Worm (Caenorhabditis elegans): ENCODE measurements around the gene semi-1.

Gene semi-1

DNA sequence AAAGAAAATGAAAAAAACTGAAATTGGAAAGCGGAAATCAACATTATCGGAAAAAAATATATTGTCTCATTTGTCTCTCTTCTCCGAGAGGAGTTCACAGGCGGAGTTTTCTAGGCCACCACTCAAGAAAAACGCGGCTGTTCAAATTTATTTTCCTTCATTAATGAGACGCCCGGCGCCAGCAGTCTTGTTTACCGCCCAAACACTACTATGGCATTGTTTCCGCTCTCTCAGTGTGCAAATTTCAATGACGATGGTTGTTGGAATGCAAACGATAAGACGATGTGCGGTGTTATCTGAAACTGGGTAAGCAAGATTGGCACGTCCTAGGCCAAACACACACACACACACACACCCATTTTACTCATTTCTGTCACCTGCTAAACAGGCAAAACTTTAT is 41.7 kb upstream of the semi-1 start, which contains the start of gene cav-2 (continued):
- TF ChIP-seq dpl-1 (GFP tag; optimal IDR thresholded peaks at IDR 0.05), result peak; percentile 97
- TF ChIP-seq nhr-25 (tag; optimal IDR thresholded peaks at IDR 0.05; ENCODE audit: borderline replicate concordance, insufficient read depth), result peak; percentile 28

DNA sequence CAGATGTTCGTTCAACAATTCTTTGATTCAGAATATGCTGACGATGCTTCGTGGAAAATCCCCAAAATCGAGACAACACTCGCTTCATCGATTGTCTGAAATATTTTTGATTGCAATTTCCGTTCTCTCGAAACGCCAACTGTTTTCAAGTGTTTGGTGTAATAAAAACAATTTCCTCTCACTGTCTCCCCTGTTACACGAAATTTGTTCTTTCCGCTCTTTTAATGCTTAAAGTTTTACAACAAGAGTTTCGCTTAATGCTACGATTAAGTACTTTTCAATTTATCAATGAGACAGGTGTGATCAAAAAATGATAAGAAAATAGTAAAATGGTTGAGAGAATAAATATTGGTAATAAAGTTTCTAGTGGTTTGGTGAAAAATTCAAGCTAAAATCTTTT is 41.3 kb upstream of the semi-1 start, which contains the start of gene C56A3.6:
TSS of gene C56A3.6 (minus strand) at position 101 of the 400 bp plus-strand sequence.
- TF ChIP-seq lin-38 (GFP tag; IDR thresholded peaks at IDR 0.05) (no peak), nhr-111 (GFP tag; optimal IDR thresholded peaks at IDR 0.05) (no peak), F26F4.8 (GFP tag; conservative IDR thresholded peaks at IDR 0.05) (no peak), nhr-48 (tag; optimal IDR thresholded peaks at IDR 0.05) (no peak), daf-16 (GFP tag; optimal IDR thresholded peaks at IDR 0.05) (no peak), daf-16 (tag; optimal IDR thresholded peaks at IDR 0.05) (no peak), ces-1 (GFP tag; optimal IDR thresholded peaks at IDR 0.05) (no peak), attf-4 (tag; optimal IDR thresholded peaks at IDR 0.05) (no peak), snpc-4 (tag; optimal IDR thresholded peaks at IDR 0.05) (no peak), snpc-1.2 (GFP tag; IDR thresholded peaks at IDR 0.05) (no peak), dmd-8 (GFP tag; IDR thresholded peaks at IDR 0.05) (no peak), daf-12 (tag; optimal IDR thresholded peaks at IDR 0.05) (no peak), nhr-76 (tag; optimal IDR thresholded peaks at IDR 0.05) (no peak), nhr-6 (tag; optimal IDR thresholded peaks at IDR 0.05) (no peak), dmd-9 (GFP tag; IDR thresholded peaks at IDR 0.05) (no peak)

DNA sequence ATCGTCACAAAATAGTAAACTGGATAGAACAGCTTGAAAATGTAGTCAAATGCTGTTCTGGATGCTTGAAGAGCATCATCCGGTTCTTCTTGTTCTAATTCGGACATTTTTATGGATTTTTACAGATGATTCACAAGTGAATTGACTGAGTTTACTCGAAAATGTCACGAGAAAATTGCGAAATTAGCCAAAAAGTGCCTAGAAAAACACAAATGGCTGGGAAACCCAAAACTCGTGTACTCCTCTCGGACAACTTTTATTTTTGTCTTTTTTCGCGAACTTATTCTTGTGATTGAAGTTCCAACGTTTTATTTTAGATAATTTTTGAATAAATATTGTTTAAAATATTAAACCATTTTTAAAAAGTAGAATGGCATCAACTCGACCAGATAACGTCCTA is 36.6 kb upstream of the semi-1 start, which contains the start of the genes C56A3.4 and C56A3.5:
TSS of gene C56A3.4 (minus strand) at position 154 of the 400 bp plus-strand sequence.
TSS of gene C56A3.5 (plus strand) at position 367 of the 400 bp plus-strand sequence.
- no peak for TF ChIP-seq Y75B8A.6 (GFP tag; IDR thresholded peaks at IDR 0.05)
- peak; percentile 61 for TF ChIP-seq dpl-1 (GFP tag; optimal IDR thresholded peaks at IDR 0.05)
- TF ChIP-seq nhr-6 (tag; optimal IDR thresholded peaks at IDR 0.05), result peak; percentile 78
- no peak for TF ChIP-seq zfp-3 (GFP tag; conservative IDR thresholded peaks at IDR 0.05)
- TF ChIP-seq ces-1 (GFP tag; optimal IDR thresholded peaks at IDR 0.05), result no peak
- TF ChIP-seq nhr-25 (tag; optimal IDR thresholded peaks at IDR 0.05; ENCODE audit: borderline replicate concordance, insufficient read depth), result no peak
- TF ChIP-seq saeg-2 (GFP tag; IDR thresholded peaks at IDR 0.05), result no peak
- peak; percentile 14 for TF ChIP-seq rbr-2 (tag; optimal IDR thresholded peaks at IDR 0.05)
- TF ChIP-seq T26A8.4 (GFP tag; IDR thresholded peaks at IDR 0.05), result no peak
- TF ChIP-seq jun-1 (tag; optimal IDR thresholded peaks at IDR 0.05), result no peak
- peak in 1 of 2 experiments; percentile 78 for TF ChIP-seq lsy-2 (tag; optimal IDR thresholded peaks at IDR 0.05)
- no peak for TF ChIP-seq fkh-10 (GFP tag; optimal IDR thresholded peaks at IDR 0.05)
- no peak for TF ChIP-seq lin-15B (tag; optimal IDR thresholded peaks at IDR 0.05)
- TF ChIP-seq F49E8.2 (tag; optimal IDR thresholded peaks at IDR 0.05; ENCODE audit: borderline replicate concordance), result no peak
- no peak for TF ChIP-seq vab-7 (GFP tag; IDR thresholded peaks at IDR 0.05)
- TF ChIP-seq attf-4 (tag; optimal IDR thresholded peaks at IDR 0.05), result no peak
- TF ChIP-seq snpc-1.2 (GFP tag; IDR thresholded peaks at IDR 0.05), result no peak
- no peak for TF ChIP-seq ztf-11 (tag; optimal IDR thresholded peaks at IDR 0.05)
- TF ChIP-seq aly-2 (tag; optimal IDR thresholded peaks at IDR 0.05), result no peak
- TF ChIP-seq snpc-4 (tag; optimal IDR thresholded peaks at IDR 0.05), result no peak
- no peak for TF ChIP-seq hmg-1.1 (GFP tag; IDR thresholded peaks at IDR 0.05)
- no peak for TF ChIP-seq ctbp-1 (GFP tag; IDR thresholded peaks at IDR 0.05)
- no peak for TF ChIP-seq ceh-32 (tag; optimal IDR thresholded peaks at IDR 0.05; ENCODE audit: poor library complexity)
- no peak for TF ChIP-seq lir-3 (tag; optimal IDR thresholded peaks at IDR 0.05)
- TF ChIP-seq Y48G9A.11 (GFP tag; IDR thresholded peaks at IDR 0.05), result no peak
- peak; percentile 94 for TF ChIP-seq mes-2 (tag; optimal IDR thresholded peaks at IDR 0.05; ENCODE audit: poor library complexity, severe bottlenecking)
- peak; percentile 25 for TF ChIP-seq unc-130 (GFP tag; optimal IDR thresholded peaks at IDR 0.05)
- no peak for TF ChIP-seq dmd-8 (GFP tag; IDR thresholded peaks at IDR 0.05)
- no peak for TF ChIP-seq daf-16 (GFP tag; optimal IDR thresholded peaks at IDR 0.05)
- TF ChIP-seq daf-16 (tag; optimal IDR thresholded peaks at IDR 0.05), result no peak
- TF ChIP-seq fos-1 (tag; optimal IDR thresholded peaks at IDR 0.05), result no peak
- no peak for TF ChIP-seq dmd-9 (GFP tag; IDR thresholded peaks at IDR 0.05)
- TF ChIP-seq lin-38 (GFP tag; IDR thresholded peaks at IDR 0.05), result peak; percentile 57
- no peak for TF ChIP-seq unc-62 (GFP tag; optimal IDR thresholded peaks at IDR 0.05 in 1 of 2)
- no peak for TF ChIP-seq unc-62 (tag; optimal IDR thresholded peaks at IDR 0.05)
- TF ChIP-seq madf-9 (GFP tag; conservative IDR thresholded peaks at IDR 0.05), result no peak
- no peak for TF ChIP-seq ama-1 (optimal IDR thresholded peaks at IDR 0.05)
- TF ChIP-seq hlh-11 (tag; optimal IDR thresholded peaks at IDR 0.05), result no peak
- TF ChIP-seq php-3 (GFP tag; IDR thresholded peaks at IDR 0.05), result no peak
- TF ChIP-seq mdt-29 (GFP tag; IDR thresholded peaks at IDR 0.05), result no peak
- TF ChIP-seq dve-1 (tag; optimal IDR thresholded peaks at IDR 0.05; ENCODE audit: insufficient read depth), result peak; percentile 1
